Worm (Caenorhabditis elegans): Measurements from ENCODE around the gene Y39E4B.6.

DNA sequence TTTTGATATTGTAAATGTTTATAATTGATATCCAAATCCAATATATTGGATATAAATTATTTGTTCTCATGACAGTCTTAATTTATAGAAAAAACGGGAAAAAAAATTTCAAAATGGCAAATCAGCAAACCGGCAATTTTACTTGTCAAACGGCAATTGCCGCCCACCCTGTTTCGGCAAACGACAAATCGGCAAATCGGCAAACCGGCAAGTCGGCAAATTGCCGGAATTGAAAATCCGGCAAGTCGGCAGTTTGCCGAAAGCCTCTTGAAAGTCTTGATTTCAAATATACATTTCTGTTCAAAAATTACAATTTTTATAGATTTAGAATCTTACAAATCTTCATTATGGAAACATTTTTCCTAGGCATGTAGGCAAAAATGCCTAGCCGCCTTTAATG, 42.6 kb upstream of the Y39E4B.6 start:
- TF ChIP-seq tbx-37 (GFP tag; conservative IDR thresholded peaks at IDR 0.05) = no peak
- TF ChIP-seq hmbx-1 (tag; optimal IDR thresholded peaks at IDR 0.05) = no peak
- TF ChIP-seq ama-1 (optimal IDR thresholded peaks at IDR 0.05) = no peak
- TF ChIP-seq pes-1 (GFP tag; IDR thresholded peaks at IDR 0.05) = no peak
- no peak for TF ChIP-seq ets-7 (tag; optimal IDR thresholded peaks at IDR 0.05)
- TF ChIP-seq tbx-11 (GFP tag; IDR thresholded peaks at IDR 0.05) = no peak
- no peak for TF ChIP-seq tra-4 (tag; optimal IDR thresholded peaks at IDR 0.05)
- TF ChIP-seq hmg-4 (GFP tag; optimal IDR thresholded peaks at IDR 0.05) = no peak
- TF ChIP-seq aly-1 (tag; optimal IDR thresholded peaks at IDR 0.05) = no peak
- no peak for TF ChIP-seq B0310.2 (tag; optimal IDR thresholded peaks at IDR 0.05)
- TF ChIP-seq F13C5.2 (tag; optimal IDR thresholded peaks at IDR 0.05) = no peak
